Fruit fly (Drosophila melanogaster): ENCODE results near the gene CG15696.

The CG15696 gene

dm6 chr3R:20823704-20824454 is 23.0 kb upstream of the CG15696 start, which contains the start of gene CG17272:
CG17272 (minus strand) TSS chr3R:20824239.
- TF ChIP-seq CG12605 (GFP tag; IDR thresholded peaks at IDR 0.05): peak; percentile 65; the same call in 1 of the 2 replicates
- no peak for TF ChIP-seq CG8301 (tag; optimal IDR thresholded peaks at IDR 0.05)
- TF ChIP-seq CG13204 (GFP tag; optimal IDR thresholded peaks at IDR 0.05): no peak

- TF ChIP-seq CG14655 (GFP tag; optimal IDR thresholded peaks at IDR 0.05) (no peak), CG8301 (tag; optimal IDR thresholded peaks at IDR 0.05) (no peak), CG13204 (GFP tag; optimal IDR thresholded peaks at IDR 0.05) (no peak), fd96Ca (GFP tag; IDR thresholded peaks at IDR 0.05) (no peak), EcR (GFP tag; optimal IDR thresholded peaks at IDR 0.05) (no peak), Ets98B (GFP tag; IDR thresholded peaks at IDR 0.05) (no peak), CG15710 (tag; optimal IDR thresholded peaks at IDR 0.05) (no peak), gl (tag; optimal IDR thresholded peaks at IDR 0.05) (no peak), Pif1B (GFP tag; optimal IDR thresholded peaks at IDR 0.05) (no peak), CG4496 (GFP tag; IDR thresholded peaks at IDR 0.05) (no peak), CG9948 (tag; optimal IDR thresholded peaks at IDR 0.05) (no peak), CG8159 (tag; optimal IDR thresholded peaks at IDR 0.05) (no peak), rn (GFP tag; IDR thresholded peaks at IDR 0.05) (no peak), CG12605 (GFP tag; IDR thresholded peaks at IDR 0.05) (no peak), CG34367 (tag; optimal IDR thresholded peaks at IDR 0.05) (no peak), CG10348 (GFP tag; IDR thresholded peaks at IDR 0.05) (no peak), Snoo (tag; optimal IDR thresholded peaks at IDR 0.05) (no peak), CG32121 (GFP tag; IDR thresholded peaks at IDR 0.05) (no peak), D1 (tag; optimal IDR thresholded peaks at IDR 0.05) (no peak), Pif1A (GFP tag; optimal IDR thresholded peaks at IDR 0.05) (no peak)
Observed at dm6 chr3R:20826929-20827328, 19.9 kb upstream of the CG15696 start.

dm6 chr3R:20828520-20829415 is 18.1 kb upstream of the CG15696 start:
- TF ChIP-seq CG14655 (GFP tag; optimal IDR thresholded peaks at IDR 0.05): no peak
- TF ChIP-seq Pif1B (GFP tag; optimal IDR thresholded peaks at IDR 0.05): no peak
- peak; percentile 81 for TF ChIP-seq CG13204 (GFP tag; optimal IDR thresholded peaks at IDR 0.05)
- 0 out of 2 replicates have a peak, but pooled peaks have one; percentile 25 for TF ChIP-seq CG12605 (GFP tag; IDR thresholded peaks at IDR 0.05)
- TF ChIP-seq EcR (GFP tag; optimal IDR thresholded peaks at IDR 0.05): peak; percentile 96
- TF ChIP-seq CG15710 (tag; optimal IDR thresholded peaks at IDR 0.05): no peak
- no peak for TF ChIP-seq Ets98B (GFP tag; IDR thresholded peaks at IDR 0.05)

dm6 chr3R:20829416-20830131 is 17.3 kb upstream of the CG15696 start:
- TF ChIP-seq CG8301 (tag; optimal IDR thresholded peaks at IDR 0.05) (no peak), CG13204 (GFP tag; optimal IDR thresholded peaks at IDR 0.05) (peak; percentile 78), CG8159 (tag; optimal IDR thresholded peaks at IDR 0.05) (no peak), EcR (GFP tag; optimal IDR thresholded peaks at IDR 0.05) (peak; percentile 45), Ets98B (GFP tag; IDR thresholded peaks at IDR 0.05) (peak; percentile 67), CG12605 (GFP tag; IDR thresholded peaks at IDR 0.05) (no peak), fd96Ca (GFP tag; IDR thresholded peaks at IDR 0.05) (peak; percentile 72; the same call in 2 of the 3 replicates), Snoo (tag; optimal IDR thresholded peaks at IDR 0.05) (peak; percentile 8), CG4496 (GFP tag; IDR thresholded peaks at IDR 0.05) (peak; percentile 65), CG32121 (GFP tag; IDR thresholded peaks at IDR 0.05) (0 out of 2 replicates have a peak, but pooled peaks have one; percentile 30)

dm6 chr3R:20830153-20830695 is 16.6 kb upstream of the CG15696 start, which contains the start of gene Adss:
Adss (minus strand) TSS chr3R:20830580.
- TF ChIP-seq CG4496 (GFP tag; IDR thresholded peaks at IDR 0.05) (peak; percentile 57; the same call in 2 of the 3 replicates), Pif1A (GFP tag; optimal IDR thresholded peaks at IDR 0.05) (no peak), CG15710 (tag; optimal IDR thresholded peaks at IDR 0.05) (no peak), fd96Ca (GFP tag; IDR thresholded peaks at IDR 0.05) (peak; percentile 36; the same call in 1 of the 3 replicates), CG12605 (GFP tag; IDR thresholded peaks at IDR 0.05) (peak; percentile 30; the same call in 1 of the 2 replicates)

dm6 chr3R:20830963-20831362 is 15.9 kb upstream of the CG15696 start, which contains the start of gene CG31223:
CG31223 (plus strand) TSS chr3R:20831127.
- TF ChIP-seq Ets98B (GFP tag; IDR thresholded peaks at IDR 0.05) (no peak), rn (GFP tag; IDR thresholded peaks at IDR 0.05) (no peak), CG32121 (GFP tag; IDR thresholded peaks at IDR 0.05) (no peak), fd96Ca (GFP tag; IDR thresholded peaks at IDR 0.05) (no peak), Pif1B (GFP tag; optimal IDR thresholded peaks at IDR 0.05) (no peak), CG15710 (tag; optimal IDR thresholded peaks at IDR 0.05) (no peak), CG14655 (GFP tag; optimal IDR thresholded peaks at IDR 0.05) (no peak), CG10348 (GFP tag; IDR thresholded peaks at IDR 0.05) (no peak), CG17806 (tag; optimal IDR thresholded peaks at IDR 0.05) (no peak), CG8301 (tag; optimal IDR thresholded peaks at IDR 0.05) (no peak), CG9948 (tag; optimal IDR thresholded peaks at IDR 0.05) (no peak), CG13204 (GFP tag; optimal IDR thresholded peaks at IDR 0.05) (no peak), CG8159 (tag; optimal IDR thresholded peaks at IDR 0.05) (no peak), CG12605 (GFP tag; IDR thresholded peaks at IDR 0.05) (no peak), Pif1A (GFP tag; optimal IDR thresholded peaks at IDR 0.05) (no peak), CG4496 (GFP tag; IDR thresholded peaks at IDR 0.05) (no peak), gl (tag; optimal IDR thresholded peaks at IDR 0.05) (no peak), Snoo (tag; optimal IDR thresholded peaks at IDR 0.05) (no peak), D1 (tag; optimal IDR thresholded peaks at IDR 0.05) (no peak)

All from whole organism, pupa.